Fruit fly (Drosophila melanogaster) whole organism, embryonic: ENCODE data around the gene Ppt1.

ENCODE experiments used
- Atf-2 ChIP-seq: fragments of 200-800 bp; sonication (Bioruptor generic); optimal IDR thresholded peaks from 2 replicates; lab custom pipeline; 2016; ENCODE audit warnings: missing biosample characterization, missing genetic modification characterization
- Atf3 ChIP-seq: fragments of 200-800 bp; sonication (Bioruptor generic); optimal IDR thresholded peaks from 3 replicates; lab custom pipeline; 2016; ENCODE audit warnings: missing biosample characterization, missing genetic modification characterization
- CG11456 ChIP-seq: fragments of 200-800 bp; sonication (Bioruptor generic); IDR thresholded peaks from 3 replicates; pipeline ENCODE4 v1.3.6; 2022; ENCODE audit warnings: missing biosample characterization, missing genetic modification characterization
- CG12744 ChIP-seq: fragments of 200-800 bp; sonication (Bioruptor generic); optimal IDR thresholded peaks from 2 replicates; lab custom pipeline; 2016; ENCODE audit warnings: missing biosample characterization, missing genetic modification characterization
- CG14965 ChIP-seq: fragments of 200-800 bp; sonication (Bioruptor generic); optimal IDR thresholded peaks from 2 replicates; lab custom pipeline; 2016; ENCODE audit warnings: missing biosample characterization, missing genetic modification characterization, borderline replicate concordance
- CG1603 ChIP-seq: fragments of 200-800 bp; sonication (Bioruptor generic); optimal IDR thresholded peaks from 2 replicates; lab custom pipeline; 2019; ENCODE audit warnings: missing biosample characterization, mild to moderate bottlenecking, missing genetic modification characterization, moderate library complexity
- CG17568 ChIP-seq: fragments of 200-800 bp; sonication (Bioruptor generic); optimal IDR thresholded peaks from 2 replicates; lab custom pipeline; 2018; ENCODE audit warnings: missing biosample characterization, mild to moderate bottlenecking, missing genetic modification characterization, moderate library complexity
- CG18599 ChIP-seq: fragments of 200-800 bp; sonication (Bioruptor generic); optimal IDR thresholded peaks from 3 replicates; lab custom pipeline; 2017; ENCODE audit warnings: missing biosample characterization, missing genetic modification characterization, mild to moderate bottlenecking, moderate library complexity, missing genetic modification reagents
- CG2712 ChIP-seq: fragments of 200-800 bp; optimal IDR thresholded peaks from 3 replicates; lab custom pipeline; 2019; ENCODE audit warnings: missing biosample characterization, mild to moderate bottlenecking, missing genetic modification characterization, moderate library complexity
- CG3163 ChIP-seq: fragments of 200-800 bp; sonication (Bioruptor generic); optimal IDR thresholded peaks from 3 replicates; lab custom pipeline; 2016; ENCODE audit warnings: missing biosample characterization, missing genetic modification characterization
- CG32767 ChIP-seq: fragments of 200-800 bp; sonication (Bioruptor generic); IDR thresholded peaks from 2 replicates; pipeline ENCODE4 v1.3.6; 2022; ENCODE audit warnings: missing biosample characterization, missing genetic modification characterization
- CG33557 ChIP-seq: fragments of 200-800 bp; sonication (Bioruptor generic); optimal IDR thresholded peaks from 2 replicates; lab custom pipeline; 2019; ENCODE audit warnings: missing biosample characterization, mild to moderate bottlenecking, missing genetic modification characterization, moderate library complexity
- CG4707 ChIP-seq: fragments of 200-800 bp; sonication (Bioruptor generic); optimal IDR thresholded peaks from 2 replicates; lab custom pipeline; 2018; ENCODE audit warnings: missing biosample characterization, mild to moderate bottlenecking, missing genetic modification characterization, moderate library complexity
- CG6765 ChIP-seq: fragments of 200-800 bp; sonication (Bioruptor generic); optimal IDR thresholded peaks from 3 replicates; lab custom pipeline; 2017; ENCODE audit warnings: missing biosample characterization, mild to moderate bottlenecking, missing genetic modification characterization
- CG7839 ChIP-seq: fragments of 200-800 bp; sonication (Bioruptor generic); optimal IDR thresholded peaks from 3 replicates; lab custom pipeline; 2018; ENCODE audit warnings: missing biosample characterization, mild to moderate bottlenecking, missing genetic modification characterization, moderate library complexity
- CG8281 ChIP-seq: fragments of 200-800 bp; sonication (Bioruptor generic); optimal IDR thresholded peaks from 2 replicates; lab custom pipeline; 2018; ENCODE audit warnings: missing biosample characterization, mild to moderate bottlenecking, missing genetic modification characterization, moderate library complexity
- CG8290 ChIP-seq, 3 experiments: fragments of 200-800 bp; sonication (Bioruptor generic); optimal IDR thresholded peaks; 2 replicates each; lab custom pipeline; 2016 to 2019; ENCODE audit warnings: missing biosample characterization in 3 of 3, missing genetic modification characterization in 3 of 3, mild to moderate bottlenecking in 2 of 3, moderate library complexity in 1 of 3
- CG9817 ChIP-seq: fragments of 200-800 bp; sonication (Bioruptor generic); optimal IDR thresholded peaks from 2 replicates; lab custom pipeline; 2018; ENCODE audit warnings: missing biosample characterization, mild to moderate bottlenecking, missing genetic modification characterization, moderate library complexity
- CG9932 ChIP-seq: fragments of 200-800 bp; sonication (Bioruptor generic); IDR thresholded peaks from 2 replicates; pipeline ENCODE4 v1.3.6; 2022; ENCODE audit warnings: missing biosample characterization, missing genetic modification characterization
- CHES-1-like ChIP-seq: fragments of 200-800 bp; sonication (Bioruptor generic); optimal IDR thresholded peaks from 2 replicates; lab custom pipeline; 2016; ENCODE audit warnings: missing biosample characterization, missing genetic modification characterization
- Dek ChIP-seq: fragments of 200-800 bp; sonication (Bioruptor generic); optimal IDR thresholded peaks from 3 replicates; lab custom pipeline; 2019; ENCODE audit warnings: missing biosample characterization, mild to moderate bottlenecking, missing genetic modification characterization, moderate library complexity
- Drgx ChIP-seq: fragments of 200-800 bp; sonication (Bioruptor generic); IDR thresholded peaks from 2 replicates; pipeline ENCODE4 v1.3.6; 2022; ENCODE audit warnings: missing biosample characterization, missing genetic modification characterization
- Eip74EF ChIP-seq, 2 experiments: fragments of 200-800 bp in 1 of 2; fragments of >200 bp in 1 of 2; sonication (Bioruptor generic) in 1 of 2; optimal IDR thresholded peaks; 2 replicates each; lab custom pipeline; 2017 to 2019; ENCODE audit warnings: missing biosample characterization in 2 of 2, missing genetic modification characterization in 2 of 2, mild to moderate bottlenecking in 1 of 2, moderate library complexity in 1 of 2
- HLH3B ChIP-seq: fragments of 200-800 bp; sonication (Bioruptor generic); IDR thresholded peaks from 2 replicates; pipeline ENCODE4 v1.3.6; 2022; ENCODE audit warnings: missing biosample characterization, missing genetic modification characterization
- Mad ChIP-seq: fragments of 200-800 bp; sonication (Bioruptor generic); optimal IDR thresholded peaks from 2 replicates; lab custom pipeline; 2016; ENCODE audit warnings: missing biosample characterization, missing genetic modification characterization
- Myb ChIP-seq: fragments of 200-800 bp; sonication (Bioruptor generic); optimal IDR thresholded peaks from 2 replicates; lab custom pipeline; 2016; ENCODE audit warnings: missing biosample characterization, missing genetic modification characterization
- Xbp1 ChIP-seq: fragments of 200-800 bp; sonication (Bioruptor generic); optimal IDR thresholded peaks from 3 replicates; lab custom pipeline; 2016; ENCODE audit warnings: missing biosample characterization, mild to moderate bottlenecking, missing genetic modification characterization
- ase ChIP-seq: fragments of 200-800 bp; sonication (Bioruptor generic); IDR thresholded peaks from 3 replicates; pipeline ENCODE4 v1.3.6; 2022; ENCODE audit warnings: missing biosample characterization, missing genetic modification characterization
- bbx ChIP-seq: fragments of 200-800 bp; sonication (Bioruptor generic); IDR thresholded peaks from 2 replicates; pipeline ENCODE4 v1.3.6; 2022; ENCODE audit warnings: missing biosample characterization, missing genetic modification characterization; ENCODE audit not compliant: partially characterized antibody
- bcd ChIP-seq: fragments of 200-800 bp; sonication (Bioruptor generic); optimal IDR thresholded peaks from 2 replicates; lab custom pipeline; 2017; ENCODE audit warnings: missing biosample characterization, mild to moderate bottlenecking, missing genetic modification characterization
- bigmax ChIP-seq: fragments of 200-800 bp; sonication (Bioruptor generic); optimal IDR thresholded peaks from 2 replicates; lab custom pipeline; 2018; ENCODE audit warnings: missing biosample characterization, mild to moderate bottlenecking, missing genetic modification characterization
- caup ChIP-seq: fragments of 200-800 bp; sonication (Bioruptor generic); optimal IDR thresholded peaks from 3 replicates; lab custom pipeline; 2017; ENCODE audit warnings: missing biosample characterization, mild to moderate bottlenecking, missing genetic modification characterization, moderate library complexity; ENCODE audit not compliant: severe bottlenecking
- da ChIP-seq: fragments of 200-800 bp; sonication (Bioruptor generic); optimal IDR thresholded peaks from 2 replicates; lab custom pipeline; 2016; ENCODE audit warnings: missing biosample characterization, missing genetic modification characterization
- dpn ChIP-seq, 2 experiments: fragments of 200-800 bp; sonication (Bioruptor generic); optimal IDR thresholded peaks; 3 replicates each; lab custom pipeline; 2016; ENCODE audit warnings: missing biosample characterization in 2 of 2, missing genetic modification characterization in 2 of 2
- eve ChIP-seq, 2 experiments: fragments of >200 bp; optimal IDR thresholded peaks; 2 replicates each; lab custom pipeline; 2017; ENCODE audit warnings: missing biosample characterization in 2 of 2, missing genetic modification characterization in 2 of 2
- hbn ChIP-seq: fragments of 200-800 bp; sonication (Bioruptor generic); IDR thresholded peaks from 2 replicates; pipeline ENCODE4 v1.3.6; 2022; ENCODE audit warnings: missing biosample characterization, missing genetic modification characterization; ENCODE audit not compliant: partially characterized antibody
- hth ChIP-seq: fragments of >200 bp; optimal IDR thresholded peaks from 2 replicates; lab custom pipeline; 2017; ENCODE audit warnings: inconsistent platforms
- maf-S ChIP-seq: fragments of 200-800 bp; sonication (Bioruptor generic); optimal IDR thresholded peaks from 2 replicates; lab custom pipeline; 2016; ENCODE audit warnings: missing biosample characterization, missing genetic modification characterization
- nerfin-2 ChIP-seq: fragments of 200-800 bp; sonication (Bioruptor generic); IDR thresholded peaks from 2 replicates; pipeline ENCODE4 v1.3.6; 2022; ENCODE audit warnings: missing biosample characterization, missing genetic modification characterization; ENCODE audit not compliant: partially characterized antibody
- nom ChIP-seq: fragments of 200-800 bp; sonication (Bioruptor generic); optimal IDR thresholded peaks from 2 replicates; lab custom pipeline; 2017; ENCODE audit warnings: missing biosample characterization, missing genetic modification characterization, mild to moderate bottlenecking, moderate library complexity, missing genetic modification reagents
- oc ChIP-seq: fragments of 200-800 bp; sonication (Bioruptor generic); optimal IDR thresholded peaks from 2 replicates; lab custom pipeline; 2018; ENCODE audit warnings: missing biosample characterization, mild to moderate bottlenecking, missing genetic modification characterization, moderate library complexity
- pho ChIP-seq: fragments of 200-800 bp; sonication (Bioruptor generic); optimal IDR thresholded peaks from 2 replicates; lab custom pipeline; 2016; ENCODE audit warnings: missing biosample characterization, missing genetic modification characterization
- pros ChIP-seq: fragments of 200-800 bp; sonication (Bioruptor generic); optimal IDR thresholded peaks from 3 replicates; lab custom pipeline; 2019; ENCODE audit warnings: missing biosample characterization, mild to moderate bottlenecking, missing genetic modification characterization, moderate library complexity
- scrt ChIP-seq: fragments of 200-800 bp; sonication (Bioruptor generic); optimal IDR thresholded peaks from 2 replicates; lab custom pipeline; 2018; ENCODE audit warnings: missing biosample characterization, mild to moderate bottlenecking, missing genetic modification characterization, moderate library complexity
- sim ChIP-seq: fragments of 200-800 bp; sonication (Bioruptor generic); IDR thresholded peaks from 2 replicates; pipeline ENCODE4 v1.3.6; 2022; ENCODE audit warnings: missing biosample characterization, missing genetic modification characterization
- sob ChIP-seq: fragments of 200-800 bp; sonication (Bioruptor generic); IDR thresholded peaks from 2 replicates; pipeline ENCODE4 v1.3.6; 2022; ENCODE audit warnings: missing biosample characterization, missing genetic modification characterization
- tap ChIP-seq: fragments of 200-800 bp; optimal IDR thresholded peaks from 3 replicates; lab custom pipeline; 2019; ENCODE audit warnings: missing biosample characterization, mild to moderate bottlenecking, missing genetic modification characterization, moderate library complexity
- zf30C ChIP-seq: fragments of 200-800 bp; sonication (Bioruptor generic); optimal IDR thresholded peaks from 3 replicates; lab custom pipeline; 2018; ENCODE audit warnings: missing biosample characterization, mild to moderate bottlenecking, missing genetic modification characterization

Ppt1 gene

dm6 chrX:8676631-8677224 lies 13.3 kb downstream of the Ppt1 start, which contains the start of gene Rubicon (continued):
- TF ChIP-seq caup (GFP tag; lab: Kevin White, UChicago) (peak; percentile 47), ase (GFP tag; lab: Robert Waterston, UW) (no peak), Atf-2 (GFP tag; lab: Kevin White, UChicago) (no peak), bbx (GFP tag; lab: Robert Waterston, UW) (peak; percentile 91), CG32767 (no peak), CG1603 (peak; percentile 87), CG11456 (GFP tag; lab: Robert Waterston, UW) (peak; percentile 72; the same call in 2 of the 3 replicates), dpn (GFP tag; optimal IDR thresholded peaks at IDR 0.05; lab: Kevin White, UChicago) (peak; percentile 35 to 44), eve (GFP tag; optimal IDR thresholded peaks at IDR 0.05; lab: Kevin White, UChicago) (no peak), da (GFP tag; lab: Kevin White, UChicago) (no peak), sob (GFP tag; lab: Robert Waterston, UW) (0 out of 2 replicates have a peak, but pooled peaks have one; percentile 43), CG3163 (peak; percentile 50), CG18599 (GFP tag; lab: Kevin White, UChicago) (peak; percentile 1), bcd (GFP tag; lab: Kevin White, UChicago) (peak; percentile 32), oc (tag; lab: Kevin White, UChicago) (peak; percentile 90), Eip74EF (GFP tag; optimal IDR thresholded peaks at IDR 0.05; lab: Kevin White, UChicago) (no peak), CHES-1-like (GFP tag; lab: Kevin White, UChicago) (peak; percentile 55), pros (GFP tag; lab: Kevin White, UChicago) (no peak), CG6765 (GFP tag; lab: Kevin White, UChicago) (peak; percentile 45), CG17568 (GFP tag; lab: Kevin White, UChicago) (no peak), zf30C (GFP tag; lab: Kevin White, UChicago) (no peak), hbn (peak; percentile 86), Myb (GFP tag; lab: Kevin White, UChicago) (peak; percentile 66), Mad (GFP tag; lab: Kevin White, UChicago) (peak; percentile 7), Dek (tag; lab: Kevin White, UChicago) (peak; percentile 48), CG7839 (peak; percentile 15), Drgx (GFP tag; lab: Robert Waterston, UW) (peak; percentile 64; the same call in 1 of the 2 replicates), CG2712 (tag; lab: Kevin White, UChicago) (peak; percentile 67), nom (GFP tag; lab: Kevin White, UChicago) (peak; percentile 86), pho (GFP tag; lab: Kevin White, UChicago) (peak; percentile 35), CG9932 (peak; percentile 64), Xbp1 (peak; percentile 59), CG8290 (GFP tag; optimal IDR thresholded peaks at IDR 0.05; lab: Kevin White, UChicago) (peak; percentile 96), CG8290 (tag; optimal IDR thresholded peaks at IDR 0.05; lab: Kevin White, UChicago) (peak; percentile 72 to 97), CG4707 (peak; percentile 11), CG12744 (no peak), CG33557 (GFP tag; lab: Kevin White, UChicago) (peak; percentile 28), tap (no peak), maf-S (GFP tag; lab: Kevin White, UChicago) (peak; percentile 34), bigmax (GFP tag; lab: Kevin White, UChicago) (peak; percentile 16), hth (no peak), CG8281 (tag; lab: Kevin White, UChicago) (no peak), sim (GFP tag; lab: Robert Waterston, UW) (no peak), HLH3B (0 out of 2 replicates have a peak, but pooled peaks have one; percentile 30), scrt (GFP tag; lab: Kevin White, UChicago) (peak; percentile 5), CG9817 (peak; percentile 44), Atf3 (GFP tag; lab: Kevin White, UChicago) (peak; percentile 15), CG14965 (GFP tag; lab: Kevin White, UChicago) (no peak), nerfin-2 (GFP tag; lab: Robert Waterston, UW) (peak; percentile 83)
